Worm (Caenorhabditis elegans) whole organism, young adult: Measurements from ENCODE around the gene R09H10.1.

Experiments
- B0035.1 ChIP-seq: sonication (generic microtip); optimal IDR thresholded peaks from 2 replicates; lab custom pipeline; 2016; ENCODE audit warnings: missing genetic modification characterization, mild to moderate bottlenecking, missing compliant biosample characterization, missing genotype, missing genetic modification reagents
- B0261.1 ChIP-seq: sonication (generic microtip); optimal IDR thresholded peaks from 2 replicates; lab custom pipeline; 2016; ENCODE audit warnings: mild to moderate bottlenecking, missing genetic modification characterization, moderate library complexity, missing compliant biosample characterization
- F37B4.10 ChIP-seq: fragments of 200-800 bp; sonication (Bioruptor generic); IDR thresholded peaks from 2 replicates; pipeline ENCODE4 v1.3.6; 2022; ENCODE audit warnings: missing genetic modification characterization, missing compliant biosample characterization
- F55B11.4 ChIP-seq: sonication (generic microtip); optimal IDR thresholded peaks from 2 replicates; lab custom pipeline; 2016; ENCODE audit warnings: missing compliant biosample characterization, missing genetic modification characterization, borderline replicate concordance; ENCODE audit not compliant: insufficient read depth
- K11D2.4 ChIP-seq: fragments of 200-800 bp; sonication (Bioruptor generic); IDR thresholded peaks from 2 replicates; pipeline ENCODE4 v1.3.6; 2022; ENCODE audit warnings: missing genetic modification reagents, missing genetic modification characterization, missing compliant biosample characterization
- akir-1 ChIP-seq: fragments of 200-800 bp; sonication (Bioruptor generic); optimal IDR thresholded peaks from 2 replicates; lab custom pipeline; 2018; ENCODE audit warnings: mild to moderate bottlenecking, missing genetic modification characterization, moderate library complexity, missing compliant biosample characterization
- aptf-2 ChIP-seq: fragments of 200-800 bp; sonication (Bioruptor generic); conservative IDR thresholded peaks from 2 replicates; pipeline ENCODE4 v1.3.6; 2022; ENCODE audit warnings: missing genetic modification reagents, missing genetic modification characterization, missing compliant biosample characterization
- aptf-3 ChIP-seq: fragments of 200-800 bp; sonication (Bioruptor generic); IDR thresholded peaks from 2 replicates; pipeline ENCODE4 v1.3.6; 2022; ENCODE audit warnings: missing genetic modification characterization, missing compliant biosample characterization
- attf-3 ChIP-seq: fragments of 200-800 bp; sonication (Bioruptor generic); conservative IDR thresholded peaks from 2 replicates; pipeline ENCODE4 v1.3.6; 2022; ENCODE audit warnings: missing genetic modification reagents, missing genetic modification characterization, missing compliant biosample characterization
- chd-7 ChIP-seq: sonication (generic microtip); optimal IDR thresholded peaks from 2 replicates; lab custom pipeline; 2016; ENCODE audit warnings: mild to moderate bottlenecking, missing genetic modification characterization, moderate library complexity, missing compliant biosample characterization
- egl-18 ChIP-seq: fragments of 200-800 bp; sonication (Bioruptor generic); IDR thresholded peaks from 2 replicates; pipeline ENCODE4 v1.3.6; 2022; ENCODE audit warnings: missing genetic modification reagents, missing genetic modification characterization, missing compliant biosample characterization
- egrh-3 ChIP-seq: fragments of 200-800 bp; sonication (Bioruptor generic); IDR thresholded peaks from 2 replicates; pipeline ENCODE4 v1.3.6; 2022; ENCODE audit warnings: missing genetic modification reagents, missing genetic modification characterization, missing compliant biosample characterization
- ets-4 ChIP-seq: fragments of 200-800 bp; sonication (Bioruptor generic); optimal IDR thresholded peaks from 2 replicates; lab custom pipeline; 2018; ENCODE audit warnings: mild to moderate bottlenecking, missing genetic modification characterization, missing compliant biosample characterization
- hlh-12 ChIP-seq: sonication (generic microtip); optimal IDR thresholded peaks from 2 replicates; lab custom pipeline; 2016; ENCODE audit warnings: missing genetic modification characterization, missing compliant biosample characterization
- hmg-20 ChIP-seq: fragments of 200-800 bp; sonication (Bioruptor generic); IDR thresholded peaks from 2 replicates; pipeline ENCODE4 v1.3.6; 2022; ENCODE audit warnings: missing genetic modification reagents, missing genetic modification characterization, missing compliant biosample characterization
- lin-26 ChIP-seq: fragments of 200-800 bp; sonication (Bioruptor generic); IDR thresholded peaks from 2 replicates; pipeline ENCODE4 v1.3.6; 2022; ENCODE audit warnings: missing genetic modification reagents, missing genetic modification characterization, missing compliant biosample characterization
- lir-1 ChIP-seq: fragments of 200-800 bp; sonication (Bioruptor generic); conservative IDR thresholded peaks from 2 replicates; pipeline ENCODE4 v1.3.6; 2022; ENCODE audit warnings: missing genetic modification reagents, missing genetic modification characterization, missing compliant biosample characterization
- madf-6 ChIP-seq: fragments of 200-800 bp; sonication (Bioruptor generic); IDR thresholded peaks from 2 replicates; pipeline ENCODE4 v1.3.6; 2022; ENCODE audit warnings: missing genetic modification reagents, missing genetic modification characterization, missing compliant biosample characterization
- mel-28 ChIP-seq: sonication (generic microtip); optimal IDR thresholded peaks from 2 replicates; lab custom pipeline; 2016; ENCODE audit warnings: borderline replicate concordance, mild to moderate bottlenecking, missing genetic modification characterization, missing compliant biosample characterization
- nfya-1 ChIP-seq: sonication (generic microtip); optimal IDR thresholded peaks from 2 replicates; lab custom pipeline; 2017; ENCODE audit warnings: antibody characterized with exemption, missing compliant biosample characterization, missing genetic modification characterization, borderline replicate concordance; ENCODE audit not compliant: insufficient read depth
- nhr-120 ChIP-seq: fragments of 200-800 bp; sonication (Bioruptor generic); IDR thresholded peaks from 2 replicates; pipeline ENCODE4 v1.3.6; 2022; ENCODE audit warnings: missing genetic modification characterization, missing compliant biosample characterization
- nhr-179 ChIP-seq: sonication (generic microtip); optimal IDR thresholded peaks from 2 replicates; lab custom pipeline; 2016; ENCODE audit warnings: mild to moderate bottlenecking, missing genetic modification characterization, missing compliant biosample characterization
- nhr-27 ChIP-seq: fragments of 200-800 bp; sonication (Bioruptor generic); optimal IDR thresholded peaks from 2 replicates; lab custom pipeline; 2018; ENCODE audit warnings: mild to moderate bottlenecking, missing genetic modification characterization, moderate library complexity, missing compliant biosample characterization
- nhr-80 ChIP-seq: sonication (generic microtip); optimal IDR thresholded peaks from 2 replicates; lab custom pipeline; 2016; ENCODE audit warnings: missing genetic modification characterization, missing compliant biosample characterization
- rec-8 ChIP-seq, 2 experiments: sonication (generic microtip); optimal IDR thresholded peaks; 2 replicates each; lab custom pipeline; 2016; ENCODE audit warnings: mild to moderate bottlenecking in 2 of 2, missing genetic modification characterization in 2 of 2, missing genetic modification reagents in 2 of 2, missing genotype in 2 of 2, missing biosample characterization in 1 of 2, missing compliant biosample characterization in 1 of 2, moderate library complexity in 1 of 2
- rpc-1 ChIP-seq, 2 experiments: fragments of 150-350 bp in 1 of 2; sonication (generic microtip) in 1 of 2; optimal IDR thresholded peaks; 2 replicates each; lab custom pipeline; 2014 to 2018; ENCODE audit warnings: missing biosample characterization in 1 of 2, missing genetic modification characterization in 1 of 2, missing genetic modification reagents in 1 of 2, missing genotype in 1 of 2
- sea-2 ChIP-seq: fragments of 200-800 bp; sonication (Bioruptor generic); IDR thresholded peaks from 2 replicates; pipeline ENCODE4 v1.3.6; 2022; ENCODE audit warnings: missing genetic modification characterization, missing compliant biosample characterization
- snpc-1.3 ChIP-seq: sonication (generic microtip); optimal IDR thresholded peaks from 2 replicates; lab custom pipeline; 2017; ENCODE audit warnings: missing genetic modification characterization, mild to moderate bottlenecking, missing compliant biosample characterization, antibody characterized with exemption, moderate library complexity, missing genotype, missing genetic modification reagents; ENCODE audit not compliant: insufficient read depth
- somi-1 ChIP-seq: fragments of 200-800 bp; sonication (Bioruptor generic); optimal IDR thresholded peaks from 2 replicates; lab custom pipeline; 2018; ENCODE audit warnings: mild to moderate bottlenecking, missing genetic modification characterization, missing compliant biosample characterization
- tbp1 ChIP-seq: fragments of 200-800 bp; sonication (Bioruptor generic); optimal IDR thresholded peaks from 2 replicates; lab custom pipeline; 2018; ENCODE audit warnings: mild to moderate bottlenecking, missing genetic modification characterization, missing compliant biosample characterization
- tbx-9 ChIP-seq: sonication (generic microtip); optimal IDR thresholded peaks from 2 replicates; lab custom pipeline; 2016; ENCODE audit warnings: borderline replicate concordance, missing genetic modification characterization, inconsistent platforms, missing compliant biosample characterization
- unc-130 ChIP-seq: sonication (generic microtip); optimal IDR thresholded peaks from 2 replicates; lab custom pipeline; 2016; ENCODE audit warnings: missing genetic modification reagents, missing genetic modification characterization, missing compliant biosample characterization
- unc-62 ChIP-seq: fragments of 150-350 bp; optimal IDR thresholded peaks from 2 replicates; lab custom pipeline; 2014; ENCODE audit warnings: missing biosample characterization, missing genetic modification reagents, missing genetic modification characterization
- xnd-1 ChIP-seq: sonication (generic microtip); optimal IDR thresholded peaks from 2 replicates; lab custom pipeline; 2016; ENCODE audit warnings: missing genotype, missing genetic modification reagents, missing genetic modification characterization, missing compliant biosample characterization

Gene R09H10.1

ce11 chrIV:10574471-10574870 lies 25.6 kb upstream of the R09H10.1 start:
- TF ChIP-seq B0035.1 (tag; lab: Kevin White, UChicago) (no peak), xnd-1 (no peak), hmg-20 (GFP tag; lab: Robert Waterston, UW) (no peak)

ce11 chrIV:10576050-10576449 lies 24.0 kb upstream of the R09H10.1 start, which contains the start of gene efn-2:
efn-2 (plus strand) TSS chrIV:10576350.
- TF ChIP-seq unc-62 (GFP tag; lab: Kevin White, UChicago) (no peak), tbx-9 (tag; lab: Kevin White, UChicago) (no peak), nhr-27 (tag; lab: Kevin White, UChicago) (no peak), snpc-1.3 (tag; lab: Kevin White, UChicago) (no peak), F55B11.4 (tag; lab: Kevin White, UChicago) (no peak), hlh-12 (no peak), K11D2.4 (GFP tag; lab: Robert Waterston, UW) (no peak), mel-28 (tag; lab: Kevin White, UChicago) (no peak), somi-1 (GFP tag; lab: Kevin White, UChicago) (no peak), B0261.1 (tag; lab: Kevin White, UChicago) (no peak)

ce11 chrIV:10576624-10577023 lies 23.5 kb upstream of the R09H10.1 start:
- no peak for TF ChIP-seq egrh-3
- no peak for TF ChIP-seq lin-26 (GFP tag; lab: Robert Waterston, UW)
- no peak for TF ChIP-seq lir-1 (GFP tag; lab: Robert Waterston, UW)
- no peak for TF ChIP-seq nhr-179
- TF ChIP-seq ets-4 (GFP tag; lab: Kevin White, UChicago), result no peak
- TF ChIP-seq tbp1 (GFP tag; lab: Kevin White, UChicago), result no peak
- no peak for TF ChIP-seq chd-7 (tag; lab: Kevin White, UChicago)

ce11 chrIV:10577600-10577999 lies 22.5 kb upstream of the R09H10.1 start:
- TF ChIP-seq nhr-80, result peak; percentile 37
- no peak for TF ChIP-seq F37B4.10
- no peak for TF ChIP-seq B0261.1 (tag; lab: Kevin White, UChicago)
- TF ChIP-seq aptf-2 (GFP tag; lab: Robert Waterston, UW), result no peak

ce11 chrIV:10578367-10578766 lies 21.7 kb upstream of the R09H10.1 start, which contains the start of gene lgc-43:
lgc-43 (plus strand) TSS chrIV:10578667.
- TF ChIP-seq unc-62 (GFP tag; lab: Kevin White, UChicago), result no peak
- no peak for TF ChIP-seq attf-3 (GFP tag; lab: Robert Waterston, UW)
- TF ChIP-seq unc-130 (GFP tag; lab: Kevin White, UChicago), result no peak
- no peak for TF ChIP-seq rpc-1 (optimal IDR thresholded peaks at IDR 0.05; lab: Kevin White, UChicago)
- no peak for TF ChIP-seq rpc-1 (tag; optimal IDR thresholded peaks at IDR 0.05; lab: Kevin White, UChicago)
- TF ChIP-seq nhr-120 (GFP tag; lab: Robert Waterston, UW), result no peak
- TF ChIP-seq rec-8 (tag; optimal IDR thresholded peaks at IDR 0.05; lab: Kevin White, UChicago), result no peak
- TF ChIP-seq sea-2 (GFP tag; lab: Robert Waterston, UW), result no peak
- TF ChIP-seq F55B11.4 (tag; lab: Kevin White, UChicago), result no peak
- TF ChIP-seq madf-6, result no peak
- TF ChIP-seq nfya-1 (tag; lab: Kevin White, UChicago), result no peak
- TF ChIP-seq egl-18 (GFP tag; lab: Robert Waterston, UW), result no peak
- TF ChIP-seq akir-1 (GFP tag; lab: Kevin White, UChicago), result no peak
- no peak for TF ChIP-seq aptf-3 (GFP tag; lab: Robert Waterston, UW)
